Fruit fly (Drosophila melanogaster): ENCODE data around the gene CG33509.
A peak's percentile ranks its signal among the peaks of the same experiment; 100 is the strongest.

- TF ChIP-seq CG13624 (GFP tag; optimal IDR thresholded peaks at IDR 0.05): no peak
- no peak for TF ChIP-seq sd (tag; optimal IDR thresholded peaks at IDR 0.05)
- no peak for TF ChIP-seq scrt (GFP tag; optimal IDR thresholded peaks at IDR 0.05)
- peak; percentile 31 for TF ChIP-seq HHEX (GFP tag; optimal IDR thresholded peaks at IDR 0.05)
- 0 out of 4 replicates have a peak, but pooled peaks have one; percentile 14 for TF ChIP-seq Dll (GFP tag; IDR thresholded peaks at IDR 0.05; ENCODE audit: partially characterized antibody)
- TF ChIP-seq pita (GFP tag; optimal IDR thresholded peaks at IDR 0.05): no peak
- TF ChIP-seq sim (GFP tag; IDR thresholded peaks at IDR 0.05): no peak
- TF ChIP-seq CG8478 (optimal IDR thresholded peaks at IDR 0.05): no peak
- TF ChIP-seq z (GFP tag; IDR thresholded peaks at IDR 0.05): no peak
- TF ChIP-seq Ssrp (tag; optimal IDR thresholded peaks at IDR 0.05): no peak
- TF ChIP-seq sug (tag; optimal IDR thresholded peaks at IDR 0.05): no peak
- TF ChIP-seq D19B (GFP tag; optimal IDR thresholded peaks at IDR 0.05): no peak
- TF ChIP-seq CG17186 (GFP tag; optimal IDR thresholded peaks at IDR 0.05): no peak
- no peak for TF ChIP-seq grn (GFP tag; optimal IDR thresholded peaks at IDR 0.05)
These were observed 21.6 kb upstream of the CG33509 start for dm6 chr2L:21107651-21108489.
